Comparison of ENCODE assay signal across 1 worm cellular context in the genomic region with DNA sequence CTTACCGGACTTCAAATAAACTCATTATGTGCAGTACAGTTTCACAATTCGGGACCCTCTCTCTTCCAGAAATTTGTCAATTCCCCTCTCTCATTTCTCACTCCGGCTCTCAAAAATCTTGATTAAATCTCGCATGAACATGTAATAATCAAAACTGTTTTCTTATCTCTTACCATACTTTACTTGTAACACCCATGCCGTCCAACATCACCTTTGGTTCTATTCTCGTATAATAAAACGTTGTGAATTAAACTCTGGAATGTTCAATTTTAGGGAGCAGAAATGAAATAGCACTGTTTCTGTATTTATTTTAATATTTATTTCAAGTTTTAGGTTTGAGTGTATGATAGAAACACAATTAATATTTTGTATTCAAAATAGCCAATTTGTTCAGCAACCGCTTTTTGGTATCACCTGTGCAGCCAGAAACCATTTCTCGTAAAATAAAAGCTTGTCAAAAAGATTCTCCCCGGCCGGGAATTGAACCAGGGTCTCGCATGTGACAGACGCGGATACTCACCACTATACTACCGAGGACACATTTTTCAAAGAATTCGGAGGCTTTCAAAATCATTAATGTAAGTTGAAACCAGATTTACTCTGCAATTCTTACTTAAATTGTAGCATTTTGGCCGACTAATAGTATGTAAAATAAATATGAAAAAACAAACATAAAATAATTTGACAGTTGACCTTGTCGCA.
TF ChIP-seq lines count a peak whose summit lies in the region.

No protein-coding gene starts in this region.

TF ChIP-seq in whole organism, L4 larva, 104 proteins besides CTCF, POLR2A, EP300 and RAD21 (continued from another document):
- TF ChIP-seq egl-27 (tag; optimal IDR thresholded peaks at IDR 0.05; lab: Kevin White, UChicago) (no peak), sdz-12 (GFP tag; optimal IDR thresholded peaks at IDR 0.05; lab: Kevin White, UChicago) (no peak), dmd-8 (GFP tag; IDR thresholded peaks at IDR 0.05; lab: Robert Waterston, UW) (peak; percentile 78; the same call in 1 of the 2 replicates), T20F7.1 (GFP tag; optimal IDR thresholded peaks at IDR 0.05; lab: Kevin White, UChicago) (no peak), lir-3 (tag; optimal IDR thresholded peaks at IDR 0.05; lab: Kevin White, UChicago) (no peak), nhr-42 (GFP tag; IDR thresholded peaks at IDR 0.05; lab: Robert Waterston, UW) (no peak), zag-1 (tag; optimal IDR thresholded peaks at IDR 0.05; lab: Kevin White, UChicago) (no peak), nhr-25 (tag; optimal IDR thresholded peaks at IDR 0.05; lab: Kevin White, UChicago; ENCODE audit: borderline replicate concordance, insufficient read depth) (no peak), ZK337.2 (GFP tag; IDR thresholded peaks at IDR 0.05; lab: Robert Waterston, UW) (no peak), hlh-30 (tag; optimal IDR thresholded peaks at IDR 0.05; lab: Kevin White, UChicago; ENCODE audit: insufficient read depth) (peak; percentile 62), ceh-20 (GFP tag; IDR thresholded peaks at IDR 0.05; lab: Robert Waterston, UW) (0 out of 2 replicates have a peak, but pooled peaks have one; percentile 18), nhr-111 (GFP tag; optimal IDR thresholded peaks at IDR 0.05; lab: Kevin White, UChicago) (no peak), lin-13 (GFP tag; optimal IDR thresholded peaks at IDR 0.05; lab: Kevin White, UChicago) (no peak), pqm-1 (tag; optimal IDR thresholded peaks at IDR 0.05; lab: Kevin White, UChicago) (no peak), mep-1 (tag; optimal IDR thresholded peaks at IDR 0.05; lab: Kevin White, UChicago) (no peak), T26A8.4 (GFP tag; IDR thresholded peaks at IDR 0.05; lab: Robert Waterston, UW) (no peak), F44E2.7 (GFP tag; IDR thresholded peaks at IDR 0.05; lab: Robert Waterston, UW) (peak; percentile 44; the same call in 1 of the 2 replicates), ceh-44 (GFP tag; IDR thresholded peaks at IDR 0.05; lab: Robert Waterston, UW) (no peak), skn-1 (tag; optimal IDR thresholded peaks at IDR 0.05; lab: Kevin White, UChicago) (no peak), daf-19 (GFP tag; conservative IDR thresholded peaks at IDR 0.05; lab: Robert Waterston, UW) (no peak), nhr-237 (tag; optimal IDR thresholded peaks at IDR 0.05; lab: Kevin White, UChicago) (no peak), lin-29 (GFP tag; IDR thresholded peaks at IDR 0.05; lab: Robert Waterston, UW) (no peak), daf-12 (tag; optimal IDR thresholded peaks at IDR 0.05; lab: Kevin White, UChicago) (no peak), F49E8.2 (tag; optimal IDR thresholded peaks at IDR 0.05; lab: Kevin White, UChicago; ENCODE audit: borderline replicate concordance) (peak; percentile 24), lin-39 (tag; optimal IDR thresholded peaks at IDR 0.05; lab: Kevin White, UChicago) (no peak), zip-2 (tag; optimal IDR thresholded peaks at IDR 0.05; lab: Kevin White, UChicago) (no peak), hlh-11 (tag; optimal IDR thresholded peaks at IDR 0.05; lab: Kevin White, UChicago) (no peak), php-3 (GFP tag; IDR thresholded peaks at IDR 0.05; lab: Robert Waterston, UW) (peak; percentile 6; the same call in 1 of the 2 replicates), zip-11 (GFP tag; IDR thresholded peaks at IDR 0.05; lab: Robert Waterston, UW) (no peak)
TF ChIP-seq in whole organism, L4 larva: peak in this region for 24.
